Worm (Caenorhabditis elegans) whole organism, early embryonic: ENCODE results near the gene tbc-3.

Experiments used
- B0310.2 ChIP-seq: sonication (generic microtip); optimal IDR thresholded peaks from 2 replicates; lab custom pipeline; 2016; ENCODE audit warnings: mild to moderate bottlenecking, missing genetic modification characterization, missing compliant biosample characterization
- F13C5.2 ChIP-seq: sonication (generic microtip); optimal IDR thresholded peaks from 2 replicates; lab custom pipeline; 2017; ENCODE audit warnings: mild to moderate bottlenecking, missing genetic modification characterization, inconsistent platforms, missing compliant biosample characterization
- aly-1 ChIP-seq: sonication (generic microtip); optimal IDR thresholded peaks from 2 replicates; lab custom pipeline; 2016; ENCODE audit warnings: missing genetic modification characterization, missing compliant biosample characterization
- ama-1 ChIP-seq: fragments of 150-350 bp; optimal IDR thresholded peaks from 2 replicates; lab custom pipeline; 2014
- ceh-13 ChIP-seq: fragments of 200-800 bp; sonication (Bioruptor generic); optimal IDR thresholded peaks from 2 replicates; lab custom pipeline; 2018; ENCODE audit warnings: mild to moderate bottlenecking, missing genetic modification characterization, missing compliant biosample characterization
- ceh-36 ChIP-seq: sonication (generic microtip); optimal IDR thresholded peaks from 2 replicates; lab custom pipeline; 2016; ENCODE audit warnings: missing genetic modification characterization, inconsistent platforms, missing compliant biosample characterization
- ets-7 ChIP-seq: sonication (generic microtip); optimal IDR thresholded peaks from 2 replicates; lab custom pipeline; 2016; ENCODE audit warnings: missing genotype, missing genetic modification characterization, missing compliant biosample characterization
- flt-1 ChIP-seq: fragments of 200-800 bp; sonication (Bioruptor generic); IDR thresholded peaks from 2 replicates; pipeline ENCODE4 v1.3.6; 2022; ENCODE audit warnings: missing genetic modification characterization, missing compliant biosample characterization
- hmbx-1 ChIP-seq: sonication (generic microtip); optimal IDR thresholded peaks from 2 replicates; lab custom pipeline; 2016; ENCODE audit warnings: mild to moderate bottlenecking, missing genetic modification characterization, missing compliant biosample characterization
- hmg-4 ChIP-seq: fragments of 200-800 bp; sonication (Bioruptor generic); optimal IDR thresholded peaks from 2 replicates; lab custom pipeline; 2018; ENCODE audit warnings: mild to moderate bottlenecking, missing genetic modification characterization, missing compliant biosample characterization
- hnd-1 ChIP-seq: sonication (generic microtip); optimal IDR thresholded peaks from 2 replicates; lab custom pipeline; 2016; ENCODE audit warnings: missing genetic modification characterization, missing compliant biosample characterization
- pes-1 ChIP-seq: fragments of 200-800 bp; sonication (Bioruptor generic); IDR thresholded peaks from 2 replicates; pipeline ENCODE4 v1.3.6; 2022; ENCODE audit warnings: missing genetic modification reagents, missing genetic modification characterization, missing compliant biosample characterization
- scrt-1 ChIP-seq: fragments of 200-800 bp; sonication (Bioruptor generic); IDR thresholded peaks from 2 replicates; pipeline ENCODE4 v1.3.6; 2022; ENCODE audit warnings: missing genetic modification characterization, missing compliant biosample characterization
- sea-1 ChIP-seq: fragments of 200-800 bp; sonication (Bioruptor generic); conservative IDR thresholded peaks from 2 replicates; pipeline ENCODE4 v1.3.6; 2022; ENCODE audit warnings: missing genetic modification characterization, missing compliant biosample characterization
- tbx-11 ChIP-seq: fragments of 200-800 bp; sonication (Bioruptor generic); IDR thresholded peaks from 2 replicates; pipeline ENCODE4 v1.3.6; 2022; ENCODE audit warnings: missing genetic modification characterization, missing compliant biosample characterization
- tbx-37 ChIP-seq: fragments of 200-800 bp; sonication (Bioruptor generic); conservative IDR thresholded peaks from 2 replicates; pipeline ENCODE4 v1.3.6; 2022; ENCODE audit warnings: missing genetic modification reagents, missing genetic modification characterization, missing compliant biosample characterization
- tra-4 ChIP-seq: sonication (generic microtip); optimal IDR thresholded peaks from 2 replicates; lab custom pipeline; 2017; ENCODE audit warnings: missing genetic modification characterization, missing compliant biosample characterization

The tbc-3 gene

ce11 chrIV:9857952-9858488 lies 40.8 kb upstream of the tbc-3 start, which contains the start of gene npp-1:
npp-1 (plus strand) TSS chrIV:9858488.
- TF ChIP-seq flt-1 (GFP tag; lab: Robert Waterston, UW) (no peak), hnd-1 (tag; lab: Kevin White, UChicago) (no peak), sea-1 (GFP tag; lab: Robert Waterston, UW) (no peak), hmbx-1 (tag; lab: Kevin White, UChicago) (no peak), hmg-4 (GFP tag; lab: Kevin White, UChicago) (no peak), tra-4 (tag; lab: Kevin White, UChicago) (no peak), pes-1 (GFP tag; lab: Robert Waterston, UW) (no peak), ceh-36 (tag; lab: Kevin White, UChicago) (no peak), tbx-11 (GFP tag; lab: Robert Waterston, UW) (no peak), B0310.2 (tag; lab: Kevin White, UChicago) (no peak), ama-1 (lab: Kevin White, UChicago) (no peak), ceh-13 (GFP tag; lab: Kevin White, UChicago) (no peak), aly-1 (tag; lab: Kevin White, UChicago) (no peak), ets-7 (no peak), F13C5.2 (no peak), scrt-1 (GFP tag; lab: Robert Waterston, UW) (no peak), tbx-37 (GFP tag; lab: Robert Waterston, UW) (no peak)

ce11 chrIV:9858970-9859369 lies 39.8 kb upstream of the tbc-3 start:
- TF ChIP-seq aly-1 (tag; lab: Kevin White, UChicago) (no peak), sea-1 (GFP tag; lab: Robert Waterston, UW) (no peak), tra-4 (tag; lab: Kevin White, UChicago) (no peak), tbx-11 (GFP tag; lab: Robert Waterston, UW) (no peak), ceh-36 (tag; lab: Kevin White, UChicago) (no peak), ets-7 (no peak), hmbx-1 (tag; lab: Kevin White, UChicago) (no peak), scrt-1 (GFP tag; lab: Robert Waterston, UW) (no peak)

- TF ChIP-seq pes-1 (GFP tag; lab: Robert Waterston, UW) (no peak), hnd-1 (tag; lab: Kevin White, UChicago) (no peak), ets-7 (no peak), hmbx-1 (tag; lab: Kevin White, UChicago) (no peak), ama-1 (lab: Kevin White, UChicago) (no peak), tra-4 (tag; lab: Kevin White, UChicago) (no peak), F13C5.2 (no peak), tbx-11 (GFP tag; lab: Robert Waterston, UW) (no peak), flt-1 (GFP tag; lab: Robert Waterston, UW) (no peak), aly-1 (tag; lab: Kevin White, UChicago) (no peak), ceh-13 (GFP tag; lab: Kevin White, UChicago) (no peak), hmg-4 (GFP tag; lab: Kevin White, UChicago) (no peak), B0310.2 (tag; lab: Kevin White, UChicago) (no peak), sea-1 (GFP tag; lab: Robert Waterston, UW) (no peak), scrt-1 (GFP tag; lab: Robert Waterston, UW) (no peak), ceh-36 (tag; lab: Kevin White, UChicago) (no peak), tbx-37 (GFP tag; lab: Robert Waterston, UW) (no peak)
Observed at ce11 chrIV:9861921-9862320, 36.9 kb upstream of the tbc-3 start, which contains the start of gene K07F5.14. K07F5.14 (plus strand) TSS chrIV:9862221.

- TF ChIP-seq tbx-11 (GFP tag; lab: Robert Waterston, UW): no peak
- TF ChIP-seq hnd-1 (tag; lab: Kevin White, UChicago): no peak
- TF ChIP-seq sea-1 (GFP tag; lab: Robert Waterston, UW): no peak
- no peak for TF ChIP-seq aly-1 (tag; lab: Kevin White, UChicago)
- TF ChIP-seq B0310.2 (tag; lab: Kevin White, UChicago): no peak
- no peak for TF ChIP-seq flt-1 (GFP tag; lab: Robert Waterston, UW)
- no peak for TF ChIP-seq hmg-4 (GFP tag; lab: Kevin White, UChicago)
- TF ChIP-seq tra-4 (tag; lab: Kevin White, UChicago): no peak
- TF ChIP-seq ama-1 (lab: Kevin White, UChicago): no peak
- no peak for TF ChIP-seq pes-1 (GFP tag; lab: Robert Waterston, UW)
Observed at ce11 chrIV:9863817-9864216, 35.0 kb upstream of the tbc-3 start, which contains the start of gene K07F5.16. K07F5.16 (plus strand) TSS chrIV:9864117.

DNA sequence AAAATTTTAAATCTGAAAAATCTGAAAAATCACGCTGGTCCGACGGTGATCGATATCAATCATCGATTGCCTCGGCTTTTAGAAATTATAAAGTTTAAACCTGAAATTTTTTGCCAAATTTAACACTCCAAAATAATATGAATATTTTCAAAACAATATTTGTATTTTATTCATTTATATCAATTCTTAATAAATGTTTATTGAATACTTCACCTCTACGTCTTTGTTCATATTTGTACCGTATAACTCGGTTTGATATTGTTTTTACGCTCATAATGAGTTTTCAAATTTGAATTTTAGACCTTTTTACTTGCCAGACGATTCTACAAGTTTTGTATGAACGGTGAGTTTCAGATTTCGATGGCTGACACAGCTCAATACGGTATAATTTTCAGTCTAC lies 34.0 kb upstream of the tbc-3 start, which contains the start of the genes K07F5.15 and K07F5.22:
TSS of gene K07F5.15 (plus strand) at position 301 of the 400 bp plus-strand sequence.
TSS of gene K07F5.22 (plus strand) at position 301 of the 400 bp plus-strand sequence.
- no peak for TF ChIP-seq flt-1 (GFP tag; lab: Robert Waterston, UW)
- TF ChIP-seq scrt-1 (GFP tag; lab: Robert Waterston, UW): no peak

DNA sequence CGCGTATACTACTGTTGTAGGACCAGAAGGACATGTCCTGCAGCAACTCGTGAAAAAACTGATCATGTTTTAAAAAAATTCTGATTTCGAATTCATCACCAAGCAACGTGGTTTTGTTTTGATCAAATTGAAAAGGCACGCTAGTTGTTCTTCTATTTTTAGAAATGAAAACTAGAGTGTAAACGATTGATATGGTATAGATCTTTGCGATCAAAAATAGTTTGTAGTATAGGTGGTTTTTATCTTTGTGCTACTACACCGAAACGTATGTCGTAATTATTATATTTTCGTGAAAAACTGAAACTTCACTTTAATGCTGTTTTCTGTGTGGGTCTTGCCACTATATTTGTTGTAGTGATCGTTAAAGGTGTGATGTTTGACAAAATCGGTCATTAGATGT lies 31.9 kb upstream of the tbc-3 start:
- TF ChIP-seq B0310.2 (tag; lab: Kevin White, UChicago) (no peak), flt-1 (GFP tag; lab: Robert Waterston, UW) (no peak), ets-7 (no peak), ceh-13 (GFP tag; lab: Kevin White, UChicago) (no peak), ama-1 (lab: Kevin White, UChicago) (no peak), ceh-36 (tag; lab: Kevin White, UChicago) (no peak), F13C5.2 (no peak), hmbx-1 (tag; lab: Kevin White, UChicago) (no peak), tbx-37 (GFP tag; lab: Robert Waterston, UW) (no peak), scrt-1 (GFP tag; lab: Robert Waterston, UW) (no peak), tbx-11 (GFP tag; lab: Robert Waterston, UW) (no peak)

ce11 chrIV:9867915-9868314 lies 30.9 kb upstream of the tbc-3 start:
- TF ChIP-seq B0310.2 (tag; lab: Kevin White, UChicago) (no peak), tra-4 (tag; lab: Kevin White, UChicago) (no peak), ama-1 (lab: Kevin White, UChicago) (no peak), pes-1 (GFP tag; lab: Robert Waterston, UW) (no peak), aly-1 (tag; lab: Kevin White, UChicago) (no peak), ets-7 (no peak), tbx-37 (GFP tag; lab: Robert Waterston, UW) (no peak)
